Worm (Caenorhabditis elegans): ENCODE data around the gene F16F9.1.
A peak's percentile ranks its signal among the peaks of the same experiment; 100 is the strongest.

Gene F16F9.1

ce11 chrX:8438756-8439155 lies 7.5 kb upstream of the F16F9.1 start:
- TF ChIP-seq dve-1 (tag; optimal IDR thresholded peaks at IDR 0.05; ENCODE audit: insufficient read depth) (peak; percentile 18), mdl-1 (tag; optimal IDR thresholded peaks at IDR 0.05) (no peak), daf-16 (GFP tag; optimal IDR thresholded peaks at IDR 0.05) (no peak), daf-16 (tag; optimal IDR thresholded peaks at IDR 0.05) (no peak), ceh-62 (tag; optimal IDR thresholded peaks at IDR 0.05) (no peak), unc-62 (GFP tag; optimal IDR thresholded peaks at IDR 0.05 in 1 of 2) (peak in 1 of 2 experiments; percentile 77), unc-62 (tag; optimal IDR thresholded peaks at IDR 0.05) (no peak)

ce11 chrX:8440001-8440735 lies 6.0 kb upstream of the F16F9.1 start:
- TF ChIP-seq dve-1 (tag; optimal IDR thresholded peaks at IDR 0.05; ENCODE audit: insufficient read depth) (peak; percentile 53), nhr-42 (GFP tag; IDR thresholded peaks at IDR 0.05) (no peak), dpl-1 (GFP tag; optimal IDR thresholded peaks at IDR 0.05) (no peak), ZK337.2 (GFP tag; IDR thresholded peaks at IDR 0.05) (no peak), lsy-2 (tag; optimal IDR thresholded peaks at IDR 0.05) (no peak), mep-1 (tag; optimal IDR thresholded peaks at IDR 0.05) (no peak), pha-4 (GFP tag; IDR thresholded peaks at IDR 0.05) (no peak), pha-4 (tag; optimal IDR thresholded peaks at IDR 0.05) (no peak), nhr-48 (tag; optimal IDR thresholded peaks at IDR 0.05) (peak; percentile 45), php-3 (GFP tag; IDR thresholded peaks at IDR 0.05) (0 out of 2 replicates have a peak, but pooled peaks have one; percentile 37), saeg-2 (GFP tag; IDR thresholded peaks at IDR 0.05) (no peak), hlh-11 (tag; optimal IDR thresholded peaks at IDR 0.05) (peak; percentile 75), dmd-6 (GFP tag; IDR thresholded peaks at IDR 0.05) (peak; percentile 75), unc-130 (GFP tag; optimal IDR thresholded peaks at IDR 0.05) (no peak), F44E2.7 (GFP tag; IDR thresholded peaks at IDR 0.05) (no peak), F10B5.3 (tag; optimal IDR thresholded peaks at IDR 0.05) (no peak), skn-1 (tag; optimal IDR thresholded peaks at IDR 0.05) (no peak), mdl-1 (tag; optimal IDR thresholded peaks at IDR 0.05) (peak in 1 of 2 experiments; percentile 13), fos-1 (tag; optimal IDR thresholded peaks at IDR 0.05) (no peak), nhr-25 (tag; optimal IDR thresholded peaks at IDR 0.05; ENCODE audit: borderline replicate concordance, insufficient read depth) (no peak), tag-97 (GFP tag; IDR thresholded peaks at IDR 0.05) (no peak), ztf-11 (tag; optimal IDR thresholded peaks at IDR 0.05) (no peak), F26F4.8 (GFP tag; conservative IDR thresholded peaks at IDR 0.05) (no peak), ceh-62 (tag; optimal IDR thresholded peaks at IDR 0.05) (no peak), nhr-28 (tag; optimal IDR thresholded peaks at IDR 0.05) (peak; percentile 47), mxl-3 (GFP tag; optimal IDR thresholded peaks at IDR 0.05) (peak; percentile 14), daf-16 (GFP tag; optimal IDR thresholded peaks at IDR 0.05) (peak in 1 of 2 experiments; percentile 69), daf-16 (tag; optimal IDR thresholded peaks at IDR 0.05) (peak; percentile 61), hlh-30 (tag; optimal IDR thresholded peaks at IDR 0.05; ENCODE audit: insufficient read depth) (peak; percentile 72), lin-13 (GFP tag; optimal IDR thresholded peaks at IDR 0.05) (no peak), rbr-2 (tag; optimal IDR thresholded peaks at IDR 0.05) (no peak), attf-4 (tag; optimal IDR thresholded peaks at IDR 0.05) (no peak), ceh-82 (tag; optimal IDR thresholded peaks at IDR 0.05) (no peak), snpc-4 (tag; optimal IDR thresholded peaks at IDR 0.05) (no peak), nhr-76 (tag; optimal IDR thresholded peaks at IDR 0.05) (no peak), cey-2 (tag; optimal IDR thresholded peaks at IDR 0.05; ENCODE audit: borderline replicate concordance, insufficient read depth) (no peak), lin-15B (tag; optimal IDR thresholded peaks at IDR 0.05) (no peak), ceh-28 (tag; optimal IDR thresholded peaks at IDR 0.05) (no peak), hmg-1.1 (GFP tag; IDR thresholded peaks at IDR 0.05) (no peak), aha-1 (tag) (peak; percentile 23), unc-62 (GFP tag; optimal IDR thresholded peaks at IDR 0.05 in 1 of 2) (no peak), unc-62 (tag; optimal IDR thresholded peaks at IDR 0.05) (no peak), F37D6.2 (tag; optimal IDR thresholded peaks at IDR 0.05) (no peak), daf-12 (tag; optimal IDR thresholded peaks at IDR 0.05) (no peak), tra-1 (GFP tag; IDR thresholded peaks at IDR 0.05) (0 out of 2 replicates have a peak, but pooled peaks have one; percentile 40)
